Fruit fly (Drosophila melanogaster) whole organism, embryonic: ENCODE measurements around the gene CG32192.

Experiments used
- Abd-B ChIP-seq: fragments of 200-800 bp; sonication (Bioruptor generic); optimal IDR thresholded peaks from 2 replicates; lab custom pipeline; 2018; ENCODE audit warnings: missing biosample characterization, mild to moderate bottlenecking, missing genetic modification characterization, moderate library complexity
- Bdp1 ChIP-seq: fragments of 200-800 bp; sonication (Bioruptor generic); optimal IDR thresholded peaks from 3 replicates; lab custom pipeline; 2016; ENCODE audit warnings: missing biosample characterization, missing genetic modification characterization
- CG10147 ChIP-seq: fragments of 200-800 bp; sonication (Bioruptor generic); optimal IDR thresholded peaks from 2 replicates; lab custom pipeline; 2019; ENCODE audit warnings: missing biosample characterization, mild to moderate bottlenecking, missing genetic modification characterization, moderate library complexity
- CG12104 ChIP-seq: fragments of 200-800 bp; sonication (Bioruptor generic); optimal IDR thresholded peaks from 3 replicates; lab custom pipeline; 2016; ENCODE audit warnings: missing biosample characterization, missing genetic modification characterization
- CG12744 ChIP-seq: fragments of 200-800 bp; sonication (Bioruptor generic); optimal IDR thresholded peaks from 2 replicates; lab custom pipeline; 2016; ENCODE audit warnings: missing biosample characterization, missing genetic modification characterization
- CG13624 ChIP-seq: fragments of 200-800 bp; sonication (Bioruptor generic); optimal IDR thresholded peaks from 2 replicates; lab custom pipeline; 2016; ENCODE audit warnings: missing biosample characterization, missing genetic modification characterization
- CG14965 ChIP-seq: fragments of 200-800 bp; sonication (Bioruptor generic); optimal IDR thresholded peaks from 2 replicates; lab custom pipeline; 2016; ENCODE audit warnings: missing biosample characterization, missing genetic modification characterization, borderline replicate concordance
- CG15073 ChIP-seq: fragments of 200-800 bp; sonication (Bioruptor generic); optimal IDR thresholded peaks from 2 replicates; lab custom pipeline; 2016; ENCODE audit warnings: missing biosample characterization, missing genetic modification characterization
- CG1529 ChIP-seq: fragments of 200-800 bp; sonication (Bioruptor generic); optimal IDR thresholded peaks from 3 replicates; lab custom pipeline; 2018; ENCODE audit warnings: missing biosample characterization, missing genetic modification characterization
- CG15601 ChIP-seq: fragments of 200-800 bp; sonication (Bioruptor generic); optimal IDR thresholded peaks from 3 replicates; lab custom pipeline; 2019; ENCODE audit warnings: missing biosample characterization, mild to moderate bottlenecking, missing genetic modification characterization, moderate library complexity
- CG1603 ChIP-seq: fragments of 200-800 bp; sonication (Bioruptor generic); optimal IDR thresholded peaks from 2 replicates; lab custom pipeline; 2019; ENCODE audit warnings: missing biosample characterization, mild to moderate bottlenecking, missing genetic modification characterization, moderate library complexity
- CG17361 ChIP-seq: fragments of 200-800 bp; sonication (Bioruptor generic); IDR thresholded peaks from 3 replicates; pipeline ENCODE4 v1.3.6; 2022; ENCODE audit warnings: missing biosample characterization, missing genetic modification characterization
- CG17568 ChIP-seq: fragments of 200-800 bp; sonication (Bioruptor generic); optimal IDR thresholded peaks from 2 replicates; lab custom pipeline; 2018; ENCODE audit warnings: missing biosample characterization, mild to moderate bottlenecking, missing genetic modification characterization, moderate library complexity
- CG18599 ChIP-seq: fragments of 200-800 bp; sonication (Bioruptor generic); optimal IDR thresholded peaks from 3 replicates; lab custom pipeline; 2017; ENCODE audit warnings: missing biosample characterization, missing genetic modification characterization, mild to moderate bottlenecking, moderate library complexity, missing genetic modification reagents
- CG2202 ChIP-seq: fragments of 200-800 bp; sonication (Bioruptor generic); optimal IDR thresholded peaks from 2 replicates; lab custom pipeline; 2018; ENCODE audit warnings: missing biosample characterization, mild to moderate bottlenecking, missing genetic modification characterization
- CG31365 ChIP-seq: fragments of 200-800 bp; sonication (Bioruptor generic); optimal IDR thresholded peaks from 2 replicates; lab custom pipeline; 2018; ENCODE audit warnings: missing biosample characterization, mild to moderate bottlenecking, missing genetic modification characterization
- CG3281 ChIP-seq: fragments of 200-800 bp; sonication (Bioruptor generic); optimal IDR thresholded peaks from 3 replicates; lab custom pipeline; 2017; ENCODE audit warnings: missing biosample characterization, mild to moderate bottlenecking, missing genetic modification characterization
- CG34422 ChIP-seq: fragments of 200-800 bp; sonication (Bioruptor generic); IDR thresholded peaks from 3 replicates; pipeline ENCODE4 v1.3.6; 2022; ENCODE audit warnings: missing biosample characterization, missing genetic modification characterization
- CG8290 ChIP-seq, 3 experiments: fragments of 200-800 bp; sonication (Bioruptor generic); optimal IDR thresholded peaks; 2 replicates each; lab custom pipeline; 2016 to 2019; ENCODE audit warnings: missing biosample characterization in 3 of 3, missing genetic modification characterization in 3 of 3, mild to moderate bottlenecking in 2 of 3, moderate library complexity in 1 of 3
- CG8765 ChIP-seq: fragments of 200-800 bp; sonication (Bioruptor generic); IDR thresholded peaks from 2 replicates; pipeline ENCODE4 v1.3.6; 2022; ENCODE audit warnings: missing biosample characterization, missing genetic modification characterization
- CG9437 ChIP-seq: fragments of 200-800 bp; sonication (Bioruptor generic); optimal IDR thresholded peaks from 2 replicates; lab custom pipeline; 2018; ENCODE audit warnings: missing biosample characterization, mild to moderate bottlenecking, missing genetic modification characterization
- CG9876 ChIP-seq: fragments of 200-800 bp; sonication (Bioruptor generic); optimal IDR thresholded peaks from 2 replicates; lab custom pipeline; 2016; ENCODE audit warnings: missing biosample characterization, missing genetic modification characterization
- Camta ChIP-seq: fragments of 200-800 bp; sonication (Bioruptor generic); optimal IDR thresholded peaks from 2 replicates; lab custom pipeline; 2016; ENCODE audit warnings: missing biosample characterization, missing genetic modification characterization
- E2f1 ChIP-seq: fragments of 200-800 bp; sonication (Bioruptor generic); IDR thresholded peaks from 2 replicates; pipeline ENCODE4 v1.3.6; 2022; ENCODE audit warnings: missing biosample characterization, missing genetic modification characterization
- HLH4C ChIP-seq: fragments of 200-800 bp; sonication (Bioruptor generic); IDR thresholded peaks from 3 replicates; pipeline ENCODE4 v1.3.6; 2022; ENCODE audit warnings: missing biosample characterization, missing genetic modification characterization; ENCODE audit not compliant: partially characterized antibody
- Mrtf ChIP-seq: fragments of 200-800 bp; sonication (Bioruptor generic); IDR thresholded peaks from 3 replicates; pipeline ENCODE4 v1.3.6; 2022; ENCODE audit warnings: missing biosample characterization, missing genetic modification characterization
- PHDP ChIP-seq: fragments of 200-800 bp; sonication (Bioruptor generic); optimal IDR thresholded peaks from 3 replicates; lab custom pipeline; 2018; ENCODE audit warnings: missing biosample characterization, mild to moderate bottlenecking, missing genetic modification characterization, moderate library complexity
- Ptx1 ChIP-seq: fragments of 200-800 bp; sonication (Bioruptor generic); IDR thresholded peaks from 2 replicates; pipeline ENCODE4 v1.3.6; 2022; ENCODE audit warnings: missing biosample characterization, missing genetic modification characterization
- Rfx ChIP-seq: fragments of 200-800 bp; sonication (Bioruptor generic); IDR thresholded peaks from 2 replicates; pipeline ENCODE4 v1.3.6; 2022; ENCODE audit warnings: missing biosample characterization, missing genetic modification characterization
- Side ChIP-seq: fragments of 200-800 bp; sonication (Bioruptor generic); optimal IDR thresholded peaks from 2 replicates; lab custom pipeline; 2016; ENCODE audit warnings: missing biosample characterization, missing genetic modification characterization
- Sry-β ChIP-seq: fragments of 200-800 bp; sonication (Bioruptor generic); optimal IDR thresholded peaks from 2 replicates; lab custom pipeline; 2018; ENCODE audit warnings: missing biosample characterization, mild to moderate bottlenecking, missing genetic modification characterization, moderate library complexity
- cad ChIP-seq: fragments of >200 bp; optimal IDR thresholded peaks from 2 replicates; lab custom pipeline; 2017; ENCODE audit warnings: missing biosample characterization, missing genetic modification characterization
- cg ChIP-seq: fragments of 200-800 bp; sonication (Bioruptor generic); optimal IDR thresholded peaks from 3 replicates; lab custom pipeline; 2019; ENCODE audit warnings: missing biosample characterization, mild to moderate bottlenecking, missing genetic modification characterization, moderate library complexity
- dm ChIP-seq: fragments of 200-800 bp; sonication (Bioruptor generic); optimal IDR thresholded peaks from 3 replicates; lab custom pipeline; 2016; ENCODE audit warnings: missing biosample characterization, missing genetic modification characterization
- esg ChIP-seq: fragments of 200-800 bp; sonication (Bioruptor generic); conservative IDR thresholded peaks from 2 replicates; pipeline ENCODE4 v1.3.6; 2022; ENCODE audit warnings: missing biosample characterization, missing genetic modification characterization
- eyg ChIP-seq: fragments of 200-800 bp; sonication (Bioruptor generic); optimal IDR thresholded peaks from 3 replicates; lab custom pipeline; 2016; ENCODE audit warnings: missing biosample characterization, missing genetic modification characterization
- gfzf ChIP-seq: fragments of 200-800 bp; sonication (Bioruptor generic); optimal IDR thresholded peaks from 2 replicates; lab custom pipeline; 2016; ENCODE audit warnings: missing biosample characterization, mild to moderate bottlenecking, missing genetic modification characterization, moderate library complexity
- grn ChIP-seq: fragments of 200-800 bp; sonication (Bioruptor generic); optimal IDR thresholded peaks from 3 replicates; lab custom pipeline; 2017; ENCODE audit warnings: missing biosample characterization, missing genetic modification characterization
- ken ChIP-seq: fragments of 200-800 bp; sonication (Bioruptor generic); IDR thresholded peaks from 3 replicates; pipeline ENCODE4 v1.3.6; 2022; ENCODE audit warnings: missing biosample characterization, missing genetic modification characterization
- mirr ChIP-seq: fragments of 200-800 bp; sonication (Bioruptor generic); optimal IDR thresholded peaks from 3 replicates; lab custom pipeline; 2018; ENCODE audit warnings: missing biosample characterization, mild to moderate bottlenecking, missing genetic modification characterization
- nau ChIP-seq: fragments of 200-800 bp; sonication (Bioruptor generic); optimal IDR thresholded peaks from 3 replicates; lab custom pipeline; 2017; ENCODE audit warnings: missing biosample characterization, mild to moderate bottlenecking, missing genetic modification characterization, missing genetic modification reagents
- nerfin-2 ChIP-seq: fragments of 200-800 bp; sonication (Bioruptor generic); IDR thresholded peaks from 2 replicates; pipeline ENCODE4 v1.3.6; 2022; ENCODE audit warnings: missing biosample characterization, missing genetic modification characterization; ENCODE audit not compliant: partially characterized antibody
- otp ChIP-seq: fragments of 200-800 bp; sonication (Bioruptor generic); IDR thresholded peaks from 3 replicates; pipeline ENCODE4, ENCODE4 v1.3.6; 2022; ENCODE audit warnings: missing biosample characterization, missing genetic modification characterization
- pnt ChIP-seq: fragments of 200-800 bp; sonication (Bioruptor generic); optimal IDR thresholded peaks from 3 replicates; lab custom pipeline; 2016; ENCODE audit warnings: missing biosample characterization, missing genetic modification characterization
- pum ChIP-seq: fragments of 200-800 bp; sonication (Bioruptor generic); optimal IDR thresholded peaks from 2 replicates; lab custom pipeline; 2016; ENCODE audit warnings: missing biosample characterization, missing genetic modification characterization
- sim ChIP-seq: fragments of 200-800 bp; sonication (Bioruptor generic); IDR thresholded peaks from 2 replicates; pipeline ENCODE4 v1.3.6; 2022; ENCODE audit warnings: missing biosample characterization, missing genetic modification characterization
- trh ChIP-seq: fragments of 200-800 bp; sonication (Bioruptor generic); optimal IDR thresholded peaks from 2 replicates; lab custom pipeline; 2016; ENCODE audit warnings: missing biosample characterization, missing genetic modification characterization
- vnd ChIP-seq: fragments of 200-800 bp; sonication (Bioruptor generic); IDR thresholded peaks from 3 replicates; pipeline ENCODE4 v1.3.6; 2022; ENCODE audit warnings: missing biosample characterization, missing genetic modification characterization; ENCODE audit not compliant: partially characterized antibody
- wek ChIP-seq: fragments of 200-800 bp; sonication (Bioruptor generic); optimal IDR thresholded peaks from 3 replicates; lab custom pipeline; 2018; ENCODE audit warnings: missing biosample characterization, mild to moderate bottlenecking, missing genetic modification characterization, moderate library complexity

Gene CG32192

dm6 chr3L:18008747-18009383, 31.3 kb upstream of the CG32192 start (continued):
- TF ChIP-seq CG15073: no peak
- TF ChIP-seq CG31365: no peak
- no peak for TF ChIP-seq CG10147 (GFP tag; lab: Kevin White, UChicago)
- peak; percentile 24 for TF ChIP-seq Sry-β (GFP tag; lab: Kevin White, UChicago)
- TF ChIP-seq Mrtf (GFP tag; lab: Robert Waterston, UW): no peak
- TF ChIP-seq otp (GFP tag; lab: Robert Waterston, UW): peak; percentile 85
- peak; percentile 55 for TF ChIP-seq Bdp1
- no peak for TF ChIP-seq HLH4C (GFP tag; lab: Robert Waterston, UW)
- no peak for TF ChIP-seq eyg (GFP tag; lab: Kevin White, UChicago)
- peak; percentile 72 for TF ChIP-seq CG1529 (GFP tag; lab: Kevin White, UChicago)
- no peak for TF ChIP-seq cg (GFP tag; lab: Kevin White, UChicago)
- peak; percentile 59; the same call in 1 of the 2 replicates for TF ChIP-seq CG8765 (GFP tag; lab: Robert Waterston, UW)
- TF ChIP-seq PHDP (tag; lab: Kevin White, UChicago): peak; percentile 68
- TF ChIP-seq gfzf (GFP tag; lab: Kevin White, UChicago): no peak
- TF ChIP-seq CG12744 (GFP tag; lab: Kevin White, UChicago): no peak
- TF ChIP-seq dm (GFP tag; lab: Kevin White, UChicago): peak; percentile 33
- TF ChIP-seq pnt (GFP tag; lab: Kevin White, UChicago): peak; percentile 76
- TF ChIP-seq CG12104 (GFP tag; lab: Kevin White, UChicago): peak; percentile 43
- peak; percentile 96 for TF ChIP-seq CG1603 (tag; lab: Kevin White, UChicago)
- peak; percentile 73 for TF ChIP-seq E2f1 (GFP tag; lab: Robert Waterston, UW)
- no peak for TF ChIP-seq Rfx
- peak; percentile 84 for TF ChIP-seq pum
- peak; percentile 74 for TF ChIP-seq Side (GFP tag; lab: Kevin White, UChicago)
- TF ChIP-seq CG14965 (GFP tag; lab: Kevin White, UChicago): peak; percentile 60
- no peak for TF ChIP-seq cad (GFP tag; lab: Kevin White, UChicago)
- TF ChIP-seq nerfin-2 (GFP tag; lab: Robert Waterston, UW): no peak
- TF ChIP-seq CG17568 (GFP tag; lab: Kevin White, UChicago): peak; percentile 40
- peak; percentile 46 for TF ChIP-seq CG9437 (GFP tag; lab: Kevin White, UChicago)
- no peak for TF ChIP-seq grn (GFP tag; lab: Kevin White, UChicago)
- peak; percentile 33 for TF ChIP-seq CG18599 (GFP tag; lab: Kevin White, UChicago)
- TF ChIP-seq esg (GFP tag; lab: Robert Waterston, UW): peak; percentile 48
- TF ChIP-seq trh: peak; percentile 58
- peak; percentile 63 for TF ChIP-seq CG8290 (GFP tag; optimal IDR thresholded peaks at IDR 0.05; lab: Kevin White, UChicago)
- TF ChIP-seq CG8290 (tag; optimal IDR thresholded peaks at IDR 0.05; lab: Kevin White, UChicago): peak; percentile 28 to 70
- no peak for TF ChIP-seq mirr (GFP tag; lab: Kevin White, UChicago)
- no peak for TF ChIP-seq vnd (GFP tag; lab: Robert Waterston, UW)
- no peak for TF ChIP-seq CG3281
- TF ChIP-seq Camta (GFP tag; lab: Kevin White, UChicago): peak; percentile 72
- TF ChIP-seq CG34422 (GFP tag; lab: Robert Waterston, UW): peak; percentile 53; the same call in 1 of the 3 replicates
- peak; percentile 88 for TF ChIP-seq CG2202 (tag; lab: Kevin White, UChicago)
- TF ChIP-seq Abd-B (GFP tag; lab: Kevin White, UChicago): peak; percentile 66
- TF ChIP-seq CG15601 (tag; lab: Kevin White, UChicago): peak; percentile 87
- peak; percentile 45; the same call in 1 of the 2 replicates for TF ChIP-seq Ptx1
- TF ChIP-seq wek (GFP tag; lab: Kevin White, UChicago): peak; percentile 29
- peak; percentile 36 for TF ChIP-seq CG13624 (GFP tag; lab: Kevin White, UChicago)
- TF ChIP-seq ken: peak; percentile 71; the same call in 1 of the 3 replicates
- TF ChIP-seq CG17361 (GFP tag; lab: Robert Waterston, UW): peak; percentile 78
- TF ChIP-seq CG9876: peak; percentile 49
- peak; percentile 21 for TF ChIP-seq nau (GFP tag; lab: Kevin White, UChicago)
- TF ChIP-seq sim (GFP tag; lab: Robert Waterston, UW): peak; percentile 72
